Worm (Caenorhabditis elegans) whole organism, young adult: Measurements from ENCODE around the gene ufc-1.

Experiments used
- C06A6.2 ChIP-seq: fragments of 200-800 bp; sonication (Bioruptor generic); conservative IDR thresholded peaks from 2 replicates; pipeline ENCODE4 v1.3.6; 2022; ENCODE audit warnings: missing genetic modification characterization, missing compliant biosample characterization
- F10E7.11 ChIP-seq: sonication (generic microtip); optimal IDR thresholded peaks from 2 replicates; lab custom pipeline; 2017; ENCODE audit warnings: mild to moderate bottlenecking, missing genetic modification characterization, moderate library complexity, missing compliant biosample characterization
- F57A8.1 ChIP-seq: fragments of 200-800 bp; sonication (Bioruptor generic); optimal IDR thresholded peaks from 2 replicates; lab custom pipeline; 2018; ENCODE audit warnings: mild to moderate bottlenecking, missing genetic modification characterization, moderate library complexity, missing compliant biosample characterization
- K12H6.12 ChIP-seq: fragments of 200-800 bp; sonication (Bioruptor generic); optimal IDR thresholded peaks from 2 replicates; lab custom pipeline; 2018; ENCODE audit warnings: mild to moderate bottlenecking, missing genetic modification characterization, missing compliant biosample characterization
- bed-2 ChIP-seq: fragments of 200-800 bp; sonication (Bioruptor generic); IDR thresholded peaks from 2 replicates; pipeline ENCODE4 v1.3.6; 2022; ENCODE audit warnings: missing genetic modification reagents, missing genetic modification characterization, missing compliant biosample characterization
- ceh-27 ChIP-seq: fragments of 200-800 bp; sonication (Bioruptor generic); optimal IDR thresholded peaks from 2 replicates; lab custom pipeline; 2018; ENCODE audit warnings: mild to moderate bottlenecking, missing genetic modification characterization, moderate library complexity, missing compliant biosample characterization
- ceh-79 ChIP-seq: sonication (generic microtip); optimal IDR thresholded peaks from 2 replicates; lab custom pipeline; 2017; ENCODE audit warnings: mild to moderate bottlenecking, missing genetic modification characterization, missing compliant biosample characterization
- dox-1 ChIP-seq: fragments of 200-800 bp; sonication (Bioruptor generic); IDR thresholded peaks from 2 replicates; pipeline ENCODE4 v1.3.6; 2022; ENCODE audit warnings: missing genetic modification reagents, missing genetic modification characterization, missing compliant biosample characterization
- dpff-1 ChIP-seq: sonication (generic microtip); optimal IDR thresholded peaks from 2 replicates; lab custom pipeline; 2017; ENCODE audit warnings: mild to moderate bottlenecking, missing genetic modification characterization, missing compliant biosample characterization
- dpl-1 ChIP-seq: fragments of 150-350 bp; optimal IDR thresholded peaks from 2 replicates; lab custom pipeline; 2014; ENCODE audit warnings: missing biosample characterization, missing genetic modification reagents, missing genetic modification characterization
- lag-1 ChIP-seq: fragments of 200-800 bp; sonication (Bioruptor generic); IDR thresholded peaks from 2 replicates; pipeline ENCODE4 v1.3.6; 2022; ENCODE audit warnings: missing genetic modification reagents, missing genetic modification characterization, missing compliant biosample characterization
- lin-35 ChIP-seq, 3 experiments: fragments of 150-350 bp in 2 of 3; sonication (generic microtip) in 1 of 3; optimal IDR thresholded peaks; 2 replicates each; lab custom pipeline; 2014 to 2018; ENCODE audit warnings: missing biosample characterization in 3 of 3, missing genetic modification characterization in 3 of 3, missing genetic modification reagents in 3 of 3
- zfh-2 ChIP-seq: fragments of 200-800 bp; sonication (Bioruptor generic); conservative IDR thresholded peaks from 2 replicates; pipeline ENCODE4 v1.3.6; 2022; ENCODE audit warnings: missing genetic modification reagents, missing genetic modification characterization, missing compliant biosample characterization
- ztf-26 ChIP-seq: sonication (generic microtip); optimal IDR thresholded peaks from 2 replicates; lab custom pipeline; 2017; ENCODE audit warnings: missing genetic modification characterization, missing compliant biosample characterization

ufc-1 gene

DNA sequence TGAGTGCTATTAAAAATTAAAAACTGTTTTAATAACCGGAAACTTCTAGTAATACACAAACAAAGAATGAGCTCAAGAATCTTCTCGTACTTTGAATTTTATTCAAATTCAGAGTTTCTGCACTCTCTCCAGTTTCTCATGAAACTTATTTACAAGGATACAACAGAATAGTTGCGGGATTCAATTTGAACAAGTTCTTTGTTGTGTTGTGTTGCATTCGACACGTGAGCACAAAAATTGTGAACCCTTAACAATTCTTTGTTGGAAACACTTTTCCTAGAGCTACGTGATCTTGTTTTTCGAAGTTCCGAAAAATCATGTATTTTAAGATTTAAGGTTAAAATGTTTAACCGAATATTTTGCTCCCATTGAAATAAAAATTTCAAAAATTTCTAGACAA, 42.5 kb downstream of the ufc-1 start:
- no peak for TF ChIP-seq ceh-27 (GFP tag; lab: Kevin White, UChicago)

DNA sequence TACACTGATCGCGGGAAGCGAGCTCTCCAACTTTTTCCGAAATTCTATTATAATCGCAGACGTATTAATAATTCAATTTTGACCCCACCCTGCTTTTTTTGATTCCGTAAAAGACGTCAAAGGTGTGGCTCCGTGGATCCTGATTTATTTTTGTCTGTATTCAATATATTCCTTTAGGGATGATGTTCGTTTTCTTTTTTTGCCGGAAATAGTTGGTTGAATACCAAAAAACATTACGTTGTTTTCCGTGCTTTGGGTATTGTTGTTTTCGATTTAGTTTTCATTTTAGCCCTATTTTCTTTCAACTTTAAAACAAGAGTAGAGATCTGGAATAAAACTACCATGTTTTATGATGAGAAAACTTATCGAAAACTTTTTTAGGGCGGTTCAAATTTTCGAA, 45.4 kb downstream of the ufc-1 start:
- no peak for TF ChIP-seq zfh-2 (GFP tag; lab: Robert Waterston, UW)
- TF ChIP-seq C06A6.2 = no peak
- TF ChIP-seq lin-35 (GFP tag; optimal IDR thresholded peaks at IDR 0.05; lab: Kevin White, UChicago) = no peak
- TF ChIP-seq ztf-26 (tag; lab: Kevin White, UChicago) = no peak
- TF ChIP-seq dox-1 = no peak
- no peak for TF ChIP-seq dpl-1 (GFP tag; lab: Kevin White, UChicago)
- no peak for TF ChIP-seq ceh-79 (tag; lab: Kevin White, UChicago)
- no peak for TF ChIP-seq dpff-1 (tag; lab: Kevin White, UChicago)
- no peak for TF ChIP-seq bed-2
- no peak for TF ChIP-seq F57A8.1
- TF ChIP-seq K12H6.12 = no peak
- no peak for TF ChIP-seq lag-1 (GFP tag; lab: Robert Waterston, UW)
- no peak for TF ChIP-seq F10E7.11 (tag; lab: Kevin White, UChicago)
- TF ChIP-seq, all 124 proteins: peak for 0
